Worm (Caenorhabditis elegans): ENCODE results near the gene C56G2.22.

ce11 chrIII:6379129-6379528 is 32.9 kb downstream of the C56G2.22 start, which contains the start of gene C16A3.6:
- TF ChIP-seq unc-39 (tag; optimal IDR thresholded peaks at IDR 0.05) (no peak), pha-4 (tag; optimal IDR thresholded peaks at IDR 0.05) (no peak), snpc-4 (tag; optimal IDR thresholded peaks at IDR 0.05) (no peak), nhr-76 (tag; optimal IDR thresholded peaks at IDR 0.05) (no peak), mab-5 (tag; optimal IDR thresholded peaks at IDR 0.05) (no peak), nhr-28 (tag; optimal IDR thresholded peaks at IDR 0.05) (no peak), mls-2 (tag; optimal IDR thresholded peaks at IDR 0.05) (no peak)
